Fruit fly (Drosophila melanogaster) whole organism, embryonic: Measurements from ENCODE around the gene CG10802.

Experiments
- B-H2 ChIP-seq: fragments of 200-800 bp; sonication (Bioruptor generic); optimal IDR thresholded peaks from 2 replicates; lab custom pipeline; 2018; ENCODE audit warnings: missing biosample characterization, mild to moderate bottlenecking, missing genetic modification characterization
- Bgb ChIP-seq: fragments of 200-800 bp; sonication (Bioruptor generic); IDR thresholded peaks from 2 replicates; pipeline ENCODE4 v1.3.6; 2022; ENCODE audit warnings: missing biosample characterization, missing genetic modification characterization; ENCODE audit not compliant: partially characterized antibody
- Blimp-1 ChIP-seq: fragments of 200-800 bp; sonication (Bioruptor generic); optimal IDR thresholded peaks from 3 replicates; lab custom pipeline; 2018; ENCODE audit warnings: missing biosample characterization, missing genetic modification characterization, mild to moderate bottlenecking, moderate library complexity, missing genetic modification reagents
- CG10959 ChIP-seq: fragments of 200-800 bp; sonication (Bioruptor generic); IDR thresholded peaks from 2 replicates; pipeline ENCODE4 v1.3.6; 2022; ENCODE audit warnings: missing biosample characterization, missing genetic modification characterization
- CG11093 ChIP-seq: fragments of 200-800 bp; sonication (Bioruptor generic); IDR thresholded peaks from 3 replicates; pipeline ENCODE4 v1.3.6; 2022; ENCODE audit warnings: missing biosample characterization, missing genetic modification characterization
- CG12236 ChIP-seq: fragments of 200-800 bp; sonication (Bioruptor generic); optimal IDR thresholded peaks from 2 replicates; lab custom pipeline; 2016; ENCODE audit warnings: missing biosample characterization, missing genetic modification characterization
- CG1233 ChIP-seq: fragments of 200-800 bp; sonication (Bioruptor generic); optimal IDR thresholded peaks from 4 replicates; lab custom pipeline; 2018; ENCODE audit warnings: missing biosample characterization, mild to moderate bottlenecking, missing genetic modification characterization
- CG12942 ChIP-seq: fragments of 200-800 bp; sonication (Bioruptor generic); optimal IDR thresholded peaks from 3 replicates; lab custom pipeline; 2016; ENCODE audit warnings: missing biosample characterization, missing genetic modification characterization
- CG15514 ChIP-seq: fragments of 200-800 bp; sonication (Bioruptor generic); optimal IDR thresholded peaks from 3 replicates; lab custom pipeline; 2017; ENCODE audit warnings: missing biosample characterization, missing genetic modification characterization, mild to moderate bottlenecking, moderate library complexity, missing genetic modification reagents
- CG3407 ChIP-seq: fragments of 200-800 bp; sonication (Bioruptor generic); optimal IDR thresholded peaks from 2 replicates; lab custom pipeline; 2018; ENCODE audit warnings: missing biosample characterization, mild to moderate bottlenecking, missing genetic modification characterization
- CG3847 ChIP-seq: fragments of 200-800 bp; sonication (Bioruptor generic); IDR thresholded peaks from 2 replicates; pipeline ENCODE4 v1.3.6; 2022; ENCODE audit warnings: missing biosample characterization, missing genetic modification characterization
- CG6791 ChIP-seq: fragments of 200-800 bp; sonication (Bioruptor generic); IDR thresholded peaks from 3 replicates; pipeline ENCODE4 v1.3.6; 2022; ENCODE audit warnings: missing biosample characterization, missing genetic modification characterization; ENCODE audit not compliant: partially characterized antibody
- CG6854 ChIP-seq: fragments of 200-800 bp; sonication (Bioruptor generic); optimal IDR thresholded peaks from 3 replicates; lab custom pipeline; 2017; ENCODE audit warnings: missing biosample characterization, mild to moderate bottlenecking, missing genetic modification characterization
- CG9437 ChIP-seq: fragments of 200-800 bp; sonication (Bioruptor generic); optimal IDR thresholded peaks from 2 replicates; lab custom pipeline; 2018; ENCODE audit warnings: missing biosample characterization, mild to moderate bottlenecking, missing genetic modification characterization
- CG9727 ChIP-seq: fragments of 200-800 bp; sonication (Bioruptor generic); optimal IDR thresholded peaks from 3 replicates; lab custom pipeline; 2017; ENCODE audit warnings: missing biosample characterization, mild to moderate bottlenecking, missing genetic modification characterization
- CrebB ChIP-seq: fragments of 200-800 bp; sonication (Bioruptor generic); optimal IDR thresholded peaks from 3 replicates; lab custom pipeline; 2018; ENCODE audit warnings: missing biosample characterization, mild to moderate bottlenecking, missing genetic modification characterization
- Dfd ChIP-seq, 2 experiments: fragments of >200 bp; optimal IDR thresholded peaks; 2 replicates each; lab custom pipeline; 2017; ENCODE audit warnings: missing biosample characterization in 2 of 2, missing genetic modification characterization in 2 of 2
- Elba2 ChIP-seq: fragments of 200-800 bp; sonication (Bioruptor generic); optimal IDR thresholded peaks from 3 replicates; lab custom pipeline; 2016; ENCODE audit warnings: missing biosample characterization, missing genetic modification characterization
- Gug ChIP-seq: fragments of 200-800 bp; sonication (Bioruptor generic); IDR thresholded peaks from 4 replicates; pipeline ENCODE4 v1.3.6; 2022; ENCODE audit warnings: missing biosample characterization, missing genetic modification characterization
- Hr3 ChIP-seq: fragments of 200-800 bp; sonication (Bioruptor generic); optimal IDR thresholded peaks from 3 replicates; lab custom pipeline; 2016; ENCODE audit warnings: missing biosample characterization, missing genetic modification characterization
- Neu2 ChIP-seq: fragments of 200-800 bp; sonication (Bioruptor generic); optimal IDR thresholded peaks from 3 replicates; lab custom pipeline; 2016; ENCODE audit warnings: missing biosample characterization, missing genetic modification characterization, borderline replicate concordance
- NfI ChIP-seq: fragments of 200-800 bp; sonication (Bioruptor generic); optimal IDR thresholded peaks from 3 replicates; lab custom pipeline; 2018; ENCODE audit warnings: missing biosample characterization, mild to moderate bottlenecking, missing genetic modification characterization, moderate library complexity
- Optix ChIP-seq: fragments of 200-800 bp; sonication (Bioruptor generic); IDR thresholded peaks from 3 replicates; pipeline ENCODE4 v1.3.6; 2022; ENCODE audit warnings: missing biosample characterization, missing genetic modification characterization
- Pdp1 ChIP-seq, 2 experiments: fragments of 200-800 bp; sonication (Bioruptor generic); optimal IDR thresholded peaks; 3 replicates each; lab custom pipeline; 2016; ENCODE audit warnings: missing biosample characterization in 2 of 2, missing genetic modification characterization in 2 of 2, mild to moderate bottlenecking in 1 of 2, moderate library complexity in 1 of 2
- Sin3A ChIP-seq: fragments of >200 bp; optimal IDR thresholded peaks from 2 replicates; lab custom pipeline; 2018
- Xbp1 ChIP-seq: fragments of 200-800 bp; sonication (Bioruptor generic); optimal IDR thresholded peaks from 3 replicates; lab custom pipeline; 2016; ENCODE audit warnings: missing biosample characterization, mild to moderate bottlenecking, missing genetic modification characterization
- ac ChIP-seq: fragments of 200-800 bp; sonication (Bioruptor generic); optimal IDR thresholded peaks from 3 replicates; lab custom pipeline; 2017; ENCODE audit warnings: missing biosample characterization, mild to moderate bottlenecking, missing genetic modification characterization
- cg ChIP-seq: fragments of 200-800 bp; sonication (Bioruptor generic); optimal IDR thresholded peaks from 3 replicates; lab custom pipeline; 2019; ENCODE audit warnings: missing biosample characterization, mild to moderate bottlenecking, missing genetic modification characterization, moderate library complexity
- corto ChIP-seq: fragments of 200-800 bp; sonication (Bioruptor generic); optimal IDR thresholded peaks from 2 replicates; lab custom pipeline; 2016; ENCODE audit warnings: missing biosample characterization, mild to moderate bottlenecking, missing genetic modification characterization, moderate library complexity
- dmrt11E ChIP-seq: fragments of 200-800 bp; sonication (Bioruptor generic); optimal IDR thresholded peaks from 3 replicates; lab custom pipeline; 2018; ENCODE audit warnings: missing biosample characterization, mild to moderate bottlenecking, missing genetic modification characterization, moderate library complexity
- dpn ChIP-seq, 2 experiments: fragments of 200-800 bp; sonication (Bioruptor generic); optimal IDR thresholded peaks; 3 replicates each; lab custom pipeline; 2016; ENCODE audit warnings: missing biosample characterization in 2 of 2, missing genetic modification characterization in 2 of 2
- ems ChIP-seq: fragments of 200-800 bp; sonication (Bioruptor generic); optimal IDR thresholded peaks from 3 replicates; lab custom pipeline; 2016; ENCODE audit warnings: missing biosample characterization, missing genetic modification characterization
- ewg ChIP-seq: fragments of 200-800 bp; sonication (Bioruptor generic); optimal IDR thresholded peaks from 3 replicates; lab custom pipeline; 2017; ENCODE audit warnings: mild to moderate bottlenecking, missing biosample characterization, missing genetic modification reagents, missing genetic modification characterization
- exex ChIP-seq: fragments of 200-800 bp; sonication (Bioruptor generic); optimal IDR thresholded peaks from 4 replicates; lab custom pipeline; 2018; ENCODE audit warnings: missing biosample characterization, mild to moderate bottlenecking, missing genetic modification characterization, moderate library complexity
- fd102C ChIP-seq: fragments of 200-800 bp; sonication (Bioruptor generic); optimal IDR thresholded peaks from 2 replicates; lab custom pipeline; 2018; ENCODE audit warnings: missing biosample characterization, mild to moderate bottlenecking, missing genetic modification characterization, moderate library complexity
- fd64A ChIP-seq: fragments of 200-800 bp; sonication (Bioruptor generic); optimal IDR thresholded peaks from 3 replicates; lab custom pipeline; 2018; ENCODE audit warnings: missing biosample characterization, mild to moderate bottlenecking, missing genetic modification characterization
- gro ChIP-seq: fragments of 200-800 bp; sonication (Bioruptor generic); optimal IDR thresholded peaks from 2 replicates; lab custom pipeline; 2016; ENCODE audit warnings: missing biosample characterization, missing genetic modification characterization
- hbn ChIP-seq: fragments of 200-800 bp; sonication (Bioruptor generic); IDR thresholded peaks from 2 replicates; pipeline ENCODE4 v1.3.6; 2022; ENCODE audit warnings: missing biosample characterization, missing genetic modification characterization; ENCODE audit not compliant: partially characterized antibody
- lmd ChIP-seq: fragments of 200-800 bp; sonication (Bioruptor generic); IDR thresholded peaks from 2 replicates; pipeline ENCODE4 v1.3.6; 2022; ENCODE audit warnings: missing biosample characterization, missing genetic modification characterization
- lola ChIP-seq, 3 experiments: fragments of >200 bp in 2 of 3; fragments of 200-800 bp in 1 of 3; sonication (Bioruptor generic) in 1 of 3; optimal IDR thresholded peaks; 2 replicates each; lab custom pipeline; 2017 to 2019; ENCODE audit warnings: missing biosample characterization in 3 of 3, missing genetic modification characterization in 3 of 3, mild to moderate bottlenecking in 1 of 3, moderate library complexity in 1 of 3
- nerfin-2 ChIP-seq: fragments of 200-800 bp; sonication (Bioruptor generic); IDR thresholded peaks from 2 replicates; pipeline ENCODE4 v1.3.6; 2022; ENCODE audit warnings: missing biosample characterization, missing genetic modification characterization; ENCODE audit not compliant: partially characterized antibody
- onecut ChIP-seq: fragments of 200-800 bp; sonication (Bioruptor generic); IDR thresholded peaks from 2 replicates; pipeline ENCODE4 v1.3.6; 2022; ENCODE audit warnings: missing biosample characterization, missing genetic modification characterization
- pum ChIP-seq: fragments of 200-800 bp; sonication (Bioruptor generic); optimal IDR thresholded peaks from 2 replicates; lab custom pipeline; 2016; ENCODE audit warnings: missing biosample characterization, missing genetic modification characterization
- tin ChIP-seq: fragments of 200-800 bp; sonication (Bioruptor generic); optimal IDR thresholded peaks from 3 replicates; lab custom pipeline; 2016; ENCODE audit warnings: missing biosample characterization, missing genetic modification characterization
- ttk ChIP-seq: fragments of 200-800 bp; sonication (Bioruptor generic); IDR thresholded peaks from 2 replicates; pipeline ENCODE4 v2.1.2; 2022; ENCODE audit warnings: missing biosample characterization, missing genetic modification characterization
- vnd ChIP-seq: fragments of 200-800 bp; sonication (Bioruptor generic); IDR thresholded peaks from 3 replicates; pipeline ENCODE4 v1.3.6; 2022; ENCODE audit warnings: missing biosample characterization, missing genetic modification characterization; ENCODE audit not compliant: partially characterized antibody
- z ChIP-seq: fragments of 200-800 bp; sonication (Bioruptor generic); IDR thresholded peaks from 3 replicates; pipeline ENCODE4 v1.3.6; 2022; ENCODE audit warnings: missing biosample characterization, missing genetic modification characterization

Gene CG10802

dm6 chrX:3474476-3475439, 8.0 kb upstream of the CG10802 start, which contains the start of gene CG12206 (continued):
- peak; percentile 63 for TF ChIP-seq CG3847 (GFP tag; lab: Robert Waterston, UW)
- no peak for TF ChIP-seq Neu2 (GFP tag; lab: Kevin White, UChicago)
- no peak for TF ChIP-seq vnd (GFP tag; lab: Robert Waterston, UW)
- peak; percentile 28 for TF ChIP-seq dmrt11E (tag; lab: Kevin White, UChicago)
- no peak for TF ChIP-seq CG12236 (GFP tag; lab: Kevin White, UChicago)
- peak; percentile 52 for TF ChIP-seq NfI (GFP tag; lab: Kevin White, UChicago)
- TF ChIP-seq CG10959 (GFP tag; lab: Robert Waterston, UW): no peak
- TF ChIP-seq CG1233 (GFP tag; lab: Kevin White, UChicago): peak; percentile 52
- peak; percentile 59 for TF ChIP-seq CG6854 (GFP tag; lab: Kevin White, UChicago)
- no peak for TF ChIP-seq ac (GFP tag; lab: Kevin White, UChicago)
- TF ChIP-seq onecut (GFP tag; lab: Robert Waterston, UW): 0 out of 2 replicates have a peak, but pooled peaks have one; percentile 11
- no peak for TF ChIP-seq ems (GFP tag; lab: Kevin White, UChicago)
- no peak for TF ChIP-seq fd102C (GFP tag; lab: Kevin White, UChicago)
- peak; percentile 38 for TF ChIP-seq Hr3
- TF ChIP-seq B-H2 (GFP tag; lab: Kevin White, UChicago): no peak
- TF ChIP-seq Dfd (GFP tag; optimal IDR thresholded peaks at IDR 0.05; lab: Kevin White, UChicago): no peak
- no peak for TF ChIP-seq cg (GFP tag; lab: Kevin White, UChicago)
- peak; percentile 7; the same call in 1 of the 4 replicates for TF ChIP-seq Gug (GFP tag; lab: Robert Waterston, UW)
- TF ChIP-seq Pdp1 (GFP tag; optimal IDR thresholded peaks at IDR 0.05; lab: Kevin White, UChicago): no peak
- TF ChIP-seq ttk (GFP tag; lab: Robert Waterston, UW): peak; percentile 59
- TF ChIP-seq pum: no peak
- peak; percentile 17 for TF ChIP-seq CG15514
- peak in 1 of 2 experiments; percentile 31 for TF ChIP-seq dpn (GFP tag; optimal IDR thresholded peaks at IDR 0.05; lab: Kevin White, UChicago)
- no peak for TF ChIP-seq hbn (GFP tag; lab: Robert Waterston, UW)
- no peak for TF ChIP-seq CG11093 (GFP tag; lab: Robert Waterston, UW)
- peak; percentile 32 for TF ChIP-seq Xbp1 (GFP tag; lab: Kevin White, UChicago)
- no peak for TF ChIP-seq z (GFP tag; lab: Robert Waterston, UW)
- no peak for TF ChIP-seq Elba2 (GFP tag; lab: Kevin White, UChicago)
- TF ChIP-seq Blimp-1 (GFP tag; lab: Kevin White, UChicago): peak; percentile 46
- TF ChIP-seq CG3407 (GFP tag; lab: Kevin White, UChicago): peak; percentile 2
- peak; percentile 9 for TF ChIP-seq CrebB
- TF ChIP-seq exex (tag; lab: Kevin White, UChicago): peak; percentile 3
- TF ChIP-seq Sin3A (lab: Kevin White, UChicago): no peak
- no peak for TF ChIP-seq fd64A
- no peak for TF ChIP-seq CG6791 (GFP tag; lab: Robert Waterston, UW)
- no peak for TF ChIP-seq Bgb (GFP tag; lab: Robert Waterston, UW)
- TF ChIP-seq corto (GFP tag; lab: Kevin White, UChicago): no peak
- peak in 1 of 3 experiments; percentile 49 for TF ChIP-seq lola (GFP tag; optimal IDR thresholded peaks at IDR 0.05; lab: Kevin White, UChicago)
- TF ChIP-seq gro (GFP tag; lab: Kevin White, UChicago): no peak
- peak; percentile 39 for TF ChIP-seq CG9437 (GFP tag; lab: Kevin White, UChicago)
- TF ChIP-seq nerfin-2 (GFP tag; lab: Robert Waterston, UW): no peak
- peak; percentile 64 for TF ChIP-seq CG9727
- TF ChIP-seq lmd (GFP tag; lab: Robert Waterston, UW): peak; percentile 73
- TF ChIP-seq CG12942 (GFP tag; lab: Kevin White, UChicago): peak; percentile 18
- TF ChIP-seq ewg (GFP tag; lab: Kevin White, UChicago): peak; percentile 25
- no peak for TF ChIP-seq Optix (GFP tag; lab: Robert Waterston, UW)
- peak; percentile 13 for TF ChIP-seq tin
